Worm (Caenorhabditis elegans) whole organism, midembryonic: ENCODE data around the gene cul-5.

Source experiments
- T22C8.4 ChIP-seq: fragments of 200-800 bp; sonication (Bioruptor generic); IDR thresholded peaks from 2 replicates; pipeline ENCODE4 v1.3.6; 2022; ENCODE audit warnings: missing genetic modification characterization, missing compliant biosample characterization
- cog-1 ChIP-seq: sonication (generic microtip); optimal IDR thresholded peaks from 2 replicates; lab custom pipeline; 2016; ENCODE audit warnings: missing genetic modification characterization, missing compliant biosample characterization
- flt-1 ChIP-seq: fragments of 200-800 bp; sonication (Bioruptor generic); IDR thresholded peaks from 2 replicates; pipeline ENCODE4 v1.3.6; 2022; ENCODE audit warnings: missing genetic modification characterization, missing compliant biosample characterization
- klf-2 ChIP-seq: fragments of 200-800 bp; sonication (Bioruptor generic); conservative IDR thresholded peaks from 2 replicates; pipeline ENCODE4 v1.3.6; 2022; ENCODE audit warnings: missing genetic modification reagents, missing genetic modification characterization, missing compliant biosample characterization
- med-1 ChIP-seq: sonication (generic microtip); optimal IDR thresholded peaks from 2 replicates; lab custom pipeline; 2017; ENCODE audit warnings: missing genetic modification characterization, mild to moderate bottlenecking, missing compliant biosample characterization, antibody characterized with exemption, missing genetic modification reagents; ENCODE audit not compliant: insufficient read depth
- ref-1 ChIP-seq: fragments of 200-800 bp; sonication (Bioruptor generic); conservative IDR thresholded peaks from 2 replicates; pipeline ENCODE4 v1.3.6; 2022; ENCODE audit warnings: missing genetic modification reagents, missing genetic modification characterization, missing compliant biosample characterization
- tab-1 ChIP-seq: fragments of 200-800 bp; sonication (Bioruptor generic); IDR thresholded peaks from 2 replicates; pipeline ENCODE4 v1.3.6; 2022; ENCODE audit warnings: missing genetic modification characterization, missing compliant biosample characterization
- ztf-23 ChIP-seq: fragments of 200-800 bp; sonication (Bioruptor generic); IDR thresholded peaks from 2 replicates; pipeline ENCODE4 v1.3.6; 2022; ENCODE audit warnings: missing genetic modification reagents, missing genetic modification characterization, missing compliant biosample characterization
- ztf-29 ChIP-seq: fragments of 200-800 bp; sonication (Bioruptor generic); IDR thresholded peaks from 2 replicates; pipeline ENCODE4 v1.3.6; 2022; ENCODE audit warnings: missing genetic modification reagents, missing genetic modification characterization, missing compliant biosample characterization

cul-5 gene

DNA sequence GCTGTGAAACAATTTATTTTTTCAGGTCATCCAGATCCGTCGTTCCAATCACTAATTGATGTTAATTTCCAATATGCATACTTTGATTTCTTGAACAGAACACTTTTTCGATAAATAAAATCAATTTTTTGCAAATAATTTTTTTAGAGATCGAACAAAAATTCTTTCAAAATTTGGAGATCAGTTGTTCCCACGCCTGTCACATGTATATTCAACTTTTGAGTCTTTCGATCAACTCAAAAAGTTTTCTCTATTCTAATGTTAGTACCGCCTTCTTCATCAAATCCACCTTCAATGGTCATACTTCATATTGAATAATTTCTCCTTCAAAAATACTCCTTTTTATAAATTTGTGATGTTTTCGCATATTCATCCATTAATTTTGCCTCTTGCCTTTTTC is 24.6 kb upstream of the cul-5 start, which contains the start of gene srsx-29:
srsx-29 (plus strand) TSS at position 301 of the 400 bp plus-strand sequence.
- TF ChIP-seq flt-1 = no peak
- no peak for TF ChIP-seq ref-1
- no peak for TF ChIP-seq med-1 (GFP tag; lab: Kevin White, UChicago)
- no peak for TF ChIP-seq T22C8.4 (GFP tag; lab: Robert Waterston, UW)
- no peak for TF ChIP-seq cog-1 (tag; lab: Kevin White, UChicago)
- TF ChIP-seq klf-2 (GFP tag; lab: Robert Waterston, UW) = no peak
- no peak for TF ChIP-seq ztf-23 (GFP tag; lab: Robert Waterston, UW)
- no peak for TF ChIP-seq tab-1 (GFP tag; lab: Robert Waterston, UW)
- no peak for TF ChIP-seq ztf-29

DNA sequence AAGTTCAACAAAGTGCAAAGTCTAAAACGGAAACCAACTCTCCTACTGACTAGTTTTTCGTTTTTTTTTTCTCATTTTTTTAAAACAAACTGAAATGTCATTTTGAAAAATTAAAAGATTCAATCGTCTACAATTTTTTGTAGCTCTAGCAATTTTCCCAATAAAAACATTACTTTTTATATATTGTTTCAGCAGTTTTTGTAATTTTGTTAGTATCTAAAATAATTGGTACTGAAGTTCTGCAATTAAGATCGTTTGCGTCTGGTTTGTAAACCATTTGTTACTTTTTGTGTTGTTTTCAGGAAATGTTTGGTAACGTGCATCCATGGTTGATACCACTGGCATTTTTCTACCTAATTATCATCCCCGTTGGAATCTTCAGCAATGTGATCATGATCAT is 20.8 kb upstream of the cul-5 start, which contains the start of gene srsx-30:
srsx-30 (plus strand) TSS at position 301 of the 400 bp plus-strand sequence.
- TF ChIP-seq ztf-23 (GFP tag; lab: Robert Waterston, UW) (no peak), cog-1 (tag; lab: Kevin White, UChicago) (no peak), med-1 (GFP tag; lab: Kevin White, UChicago) (no peak)

DNA sequence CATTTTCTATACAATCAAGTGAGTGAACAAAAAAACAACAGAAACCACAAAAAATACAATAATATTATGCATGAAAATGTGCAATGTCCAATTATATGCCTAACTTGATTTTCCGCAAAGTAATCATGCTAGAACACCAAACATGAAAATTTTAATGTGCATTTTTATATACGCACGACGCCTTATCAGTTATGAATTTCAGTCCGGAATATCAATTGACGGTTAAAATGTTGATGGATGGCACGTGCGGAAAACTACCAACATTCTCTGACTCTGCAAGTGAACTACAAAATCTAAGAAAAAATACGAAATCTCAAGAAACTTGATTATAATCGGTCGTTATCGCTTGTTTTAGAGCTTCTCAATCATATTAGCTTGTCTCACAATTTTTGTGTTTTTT is 19.4 kb upstream of the cul-5 start:
- no peak for TF ChIP-seq ref-1
- TF ChIP-seq tab-1 (GFP tag; lab: Robert Waterston, UW) = no peak
- TF ChIP-seq ztf-29 = no peak
- no peak for TF ChIP-seq flt-1
- no peak for TF ChIP-seq med-1 (GFP tag; lab: Kevin White, UChicago)
- TF ChIP-seq cog-1 (tag; lab: Kevin White, UChicago) = no peak
- TF ChIP-seq klf-2 (GFP tag; lab: Robert Waterston, UW) = no peak
- no peak for TF ChIP-seq T22C8.4 (GFP tag; lab: Robert Waterston, UW)
- TF ChIP-seq ztf-23 (GFP tag; lab: Robert Waterston, UW) = no peak

DNA sequence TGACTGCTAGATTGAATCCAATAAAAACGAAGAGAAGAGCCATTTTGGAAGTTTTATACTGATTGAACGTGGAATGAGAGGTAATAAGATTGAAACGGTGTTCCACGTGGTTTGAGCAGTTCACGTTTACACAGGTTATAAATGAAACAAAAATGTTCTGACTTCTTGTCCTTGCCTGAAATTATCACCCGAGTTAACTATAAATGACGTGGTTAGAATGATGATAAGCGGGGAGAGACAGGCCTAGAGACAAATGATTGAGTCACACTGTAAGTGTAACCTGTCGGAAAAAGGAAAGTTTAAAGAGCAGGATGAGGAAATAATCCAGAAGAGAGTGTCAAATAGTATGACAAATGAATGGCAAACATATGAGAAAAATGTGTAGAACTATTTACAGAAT is 18.4 kb upstream of the cul-5 start, which contains the start of gene C51E3.10:
C51E3.10 (minus strand) TSS at position 181 of the 400 bp plus-strand sequence.
- TF ChIP-seq ztf-23 (GFP tag; lab: Robert Waterston, UW) (no peak), ztf-29 (no peak), med-1 (GFP tag; lab: Kevin White, UChicago) (no peak), ref-1 (no peak), tab-1 (GFP tag; lab: Robert Waterston, UW) (no peak), cog-1 (tag; lab: Kevin White, UChicago) (no peak), T22C8.4 (GFP tag; lab: Robert Waterston, UW) (no peak), flt-1 (no peak), klf-2 (GFP tag; lab: Robert Waterston, UW) (no peak)

DNA sequence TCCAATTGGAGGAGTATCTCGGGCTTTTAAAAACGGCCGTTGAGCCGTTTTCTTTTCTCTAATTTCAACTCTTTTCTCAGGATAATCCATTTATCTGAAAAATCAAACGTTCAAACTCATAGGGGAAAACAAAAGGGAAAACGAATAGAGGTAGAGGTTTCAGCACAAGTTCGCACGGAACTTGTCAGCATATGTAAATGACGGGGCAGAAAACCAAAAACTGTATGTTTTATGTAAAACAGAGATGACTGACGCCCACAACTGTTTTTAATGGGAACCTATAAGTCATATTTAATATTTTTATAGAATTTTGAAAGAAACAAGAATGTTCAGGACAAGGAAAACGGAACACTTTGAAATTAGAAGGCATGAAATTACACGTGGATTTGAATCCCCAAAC is 13.0 kb upstream of the cul-5 start, which contains the start of gene C51E3.6:
C51E3.6 (minus strand) TSS at position 101 of the 400 bp plus-strand sequence.
- TF ChIP-seq klf-2 (GFP tag; lab: Robert Waterston, UW) (no peak), ztf-23 (GFP tag; lab: Robert Waterston, UW) (no peak), tab-1 (GFP tag; lab: Robert Waterston, UW) (no peak), ztf-29 (no peak), cog-1 (tag; lab: Kevin White, UChicago) (no peak), ref-1 (no peak), med-1 (GFP tag; lab: Kevin White, UChicago) (no peak), T22C8.4 (GFP tag; lab: Robert Waterston, UW) (no peak), flt-1 (no peak)

DNA sequence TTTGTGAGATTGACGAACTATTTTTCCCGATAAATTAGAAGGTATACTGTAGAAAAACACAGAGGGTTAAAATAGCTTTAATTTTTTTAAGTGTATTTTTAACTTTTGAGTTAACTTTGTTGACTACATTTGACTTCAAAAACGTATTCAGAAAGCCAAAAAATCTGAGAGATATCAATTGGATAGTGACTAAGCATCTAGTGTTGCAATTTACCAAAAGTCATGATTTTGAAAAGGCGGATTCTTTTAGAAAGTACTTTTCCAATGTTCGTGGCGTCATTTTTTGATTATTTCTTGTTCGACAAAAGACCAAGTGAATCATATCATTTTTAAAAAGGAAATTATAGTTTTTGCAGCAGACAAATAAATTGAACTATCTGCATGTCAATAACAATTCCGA is 10.5 kb upstream of the cul-5 start:
- TF ChIP-seq klf-2 (GFP tag; lab: Robert Waterston, UW) = no peak
- TF ChIP-seq tab-1 (GFP tag; lab: Robert Waterston, UW) = no peak
- no peak for TF ChIP-seq ztf-23 (GFP tag; lab: Robert Waterston, UW)
- TF ChIP-seq ref-1 = no peak
- no peak for TF ChIP-seq med-1 (GFP tag; lab: Kevin White, UChicago)
- no peak for TF ChIP-seq ztf-29
- TF ChIP-seq T22C8.4 (GFP tag; lab: Robert Waterston, UW) = no peak
- TF ChIP-seq flt-1 = no peak
- TF ChIP-seq cog-1 (tag; lab: Kevin White, UChicago) = no peak

DNA sequence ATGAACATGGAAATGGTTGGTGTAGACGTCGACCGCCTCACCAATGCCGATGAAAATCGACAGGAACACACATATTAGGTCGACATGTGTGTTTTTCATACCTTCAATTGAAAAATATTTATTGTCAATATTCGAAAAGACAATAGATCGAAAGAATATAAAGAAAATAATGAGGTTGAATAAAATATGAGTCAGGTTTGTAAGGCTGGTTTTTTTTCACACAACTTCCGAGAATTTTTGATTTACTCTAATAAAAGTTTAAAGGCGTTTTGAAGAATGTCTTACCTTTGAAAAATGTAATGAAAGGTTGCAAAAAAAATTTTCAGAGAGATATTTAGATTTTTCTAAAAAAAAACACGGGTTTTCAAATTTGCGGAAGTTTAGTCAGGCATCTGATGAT is 5.7 kb upstream of the cul-5 start, which contains the start of gene egl-3:
egl-3 (minus strand) TSS at position 101 of the 400 bp plus-strand sequence.
- TF ChIP-seq cog-1 (tag; lab: Kevin White, UChicago) (no peak), klf-2 (GFP tag; lab: Robert Waterston, UW) (no peak)

DNA sequence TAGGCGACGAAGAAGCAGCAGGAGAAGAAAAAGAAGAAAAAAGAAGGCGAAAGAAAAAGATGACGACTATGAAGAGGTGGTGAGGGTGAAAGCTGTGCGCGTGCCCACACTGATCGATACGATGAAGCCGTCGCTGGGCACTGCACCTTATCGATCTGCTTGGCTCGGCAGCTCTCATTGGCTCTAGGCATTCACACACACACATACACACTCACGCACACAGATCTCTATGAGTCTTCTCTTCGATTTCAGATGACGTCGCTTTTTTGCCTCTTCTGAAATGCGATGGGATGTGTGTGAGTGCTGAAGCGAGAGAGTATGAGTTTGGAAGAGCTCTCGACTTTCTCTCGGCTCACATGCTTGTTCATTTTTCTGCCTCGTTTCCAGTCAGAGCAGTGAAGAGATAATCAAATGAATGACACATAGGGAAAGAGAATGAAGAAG is 4.7 kb upstream of the cul-5 start:
- peak; percentile 79 for TF ChIP-seq T22C8.4 (GFP tag; lab: Robert Waterston, UW)
- no peak for TF ChIP-seq cog-1 (tag; lab: Kevin White, UChicago)
- no peak for TF ChIP-seq klf-2 (GFP tag; lab: Robert Waterston, UW)

DNA sequence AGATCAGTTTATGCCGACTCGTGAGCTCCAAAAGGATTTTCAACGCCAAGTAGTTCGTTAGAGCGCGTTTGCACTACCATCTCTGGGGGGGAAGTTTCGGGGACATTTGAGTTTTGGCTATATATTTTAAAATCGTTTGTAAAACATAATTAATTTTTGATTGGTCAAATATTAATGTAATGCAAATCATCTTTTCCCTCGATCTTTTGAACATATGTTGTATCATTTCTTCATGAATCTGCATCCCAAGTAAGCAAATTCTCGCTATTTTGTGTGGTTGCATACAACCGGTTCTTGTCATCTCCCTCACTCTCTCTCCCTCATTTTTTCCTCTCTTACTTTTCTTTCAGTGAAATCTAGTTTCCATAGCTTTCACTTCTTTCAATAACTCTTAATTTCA is 1.2 kb upstream of the cul-5 start:
- TF ChIP-seq cog-1 (tag; lab: Kevin White, UChicago) = peak; percentile 46
- TF ChIP-seq ztf-29 = no peak

DNA sequence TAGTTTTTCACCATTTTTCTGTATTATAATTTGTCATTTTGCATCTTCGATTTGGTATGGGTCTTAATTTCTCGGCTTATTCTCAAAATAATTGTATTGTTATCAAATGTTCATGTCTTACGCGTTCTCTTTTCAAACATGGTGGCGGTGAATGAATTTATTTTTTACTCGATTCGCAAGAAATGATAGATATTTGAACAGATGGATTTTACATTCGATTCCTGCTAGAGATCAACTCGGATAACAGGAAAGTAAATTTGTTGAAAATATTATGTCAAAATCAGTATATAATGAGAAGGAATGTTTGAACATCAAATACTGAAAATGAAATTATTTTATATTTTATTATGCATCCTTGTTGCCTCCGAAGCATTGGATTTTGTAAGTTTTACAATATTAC is 3.6 kb downstream of the cul-5 start, which contains the start of gene ZK856.4:
ZK856.4 (plus strand) TSS at position 301 of the 400 bp plus-strand sequence.
- TF ChIP-seq cog-1 (tag; lab: Kevin White, UChicago) (no peak), ztf-29 (no peak), T22C8.4 (GFP tag; lab: Robert Waterston, UW) (no peak), tab-1 (GFP tag; lab: Robert Waterston, UW) (no peak), ztf-23 (GFP tag; lab: Robert Waterston, UW) (no peak), ref-1 (no peak), flt-1 (no peak), klf-2 (GFP tag; lab: Robert Waterston, UW) (no peak), med-1 (GFP tag; lab: Kevin White, UChicago) (no peak)
